Fruit fly (Drosophila melanogaster): ENCODE data around the gene CG31145.

Gene CG31145

dm6 chr3R:23678349-23679193 lies 9.1 kb upstream of the CG31145 start, which contains the start of gene GILT2 (continued):
- TF ChIP-seq chinmo (GFP tag; IDR thresholded peaks at IDR 0.05; ENCODE audit: partially characterized antibody) (0 out of 4 replicates have a peak, but pooled peaks have one; percentile 39), CG1603 (tag; optimal IDR thresholded peaks at IDR 0.05) (no peak), CG13894 (tag; optimal IDR thresholded peaks at IDR 0.05) (peak; percentile 88), grau (tag; optimal IDR thresholded peaks at IDR 0.05) (peak; percentile 92), Bdp1 (GFP tag; optimal IDR thresholded peaks at IDR 0.05) (peak; percentile 49), Spps (tag; optimal IDR thresholded peaks at IDR 0.05) (peak; percentile 84), Dip3 (GFP tag; optimal IDR thresholded peaks at IDR 0.05) (peak; percentile 26), CG7271 (tag; optimal IDR thresholded peaks at IDR 0.05) (peak; percentile 87), CG4730 (GFP tag; IDR thresholded peaks at IDR 0.05) (peak; percentile 88), CG31388 (GFP tag; optimal IDR thresholded peaks at IDR 0.05) (peak; percentile 76), ewg (GFP tag; optimal IDR thresholded peaks at IDR 0.05) (peak; percentile 83), Trl (optimal IDR thresholded peaks at IDR 0.05) (no peak), Trl (GFP tag; optimal IDR thresholded peaks at IDR 0.05) (peak; percentile 13), CG2116 (GFP tag; optimal IDR thresholded peaks at IDR 0.05) (peak; percentile 52), tap (tag; optimal IDR thresholded peaks at IDR 0.05) (peak; percentile 87), da (GFP tag; optimal IDR thresholded peaks at IDR 0.05) (peak; percentile 16), CG1233 (GFP tag; optimal IDR thresholded peaks at IDR 0.05) (peak; percentile 91), CG6272 (GFP tag; IDR thresholded peaks at IDR 0.05) (peak; percentile 91), nom (GFP tag; optimal IDR thresholded peaks at IDR 0.05) (peak; percentile 39), Taf1 (GFP tag; IDR thresholded peaks at IDR 0.05) (peak; percentile 72), Jarid2 (GFP tag; optimal IDR thresholded peaks at IDR 0.05) (peak; percentile 71), CG4360 (GFP tag; IDR thresholded peaks at IDR 0.05) (peak; percentile 60), CG2875 (GFP tag; optimal IDR thresholded peaks at IDR 0.05) (peak; percentile 82), CG18262 (tag; optimal IDR thresholded peaks at IDR 0.05) (peak; percentile 91), CG8359 (GFP tag; optimal IDR thresholded peaks at IDR 0.05; ENCODE audit: borderline replicate concordance) (peak; percentile 81), sc (optimal IDR thresholded peaks at IDR 0.05) (no peak), sc (GFP tag; optimal IDR thresholded peaks at IDR 0.05) (peak; percentile 80), CG14441 (GFP tag; IDR thresholded peaks at IDR 0.05) (peak; percentile 93), Usf (GFP tag; optimal IDR thresholded peaks at IDR 0.05) (peak; percentile 69), her (GFP tag; optimal IDR thresholded peaks at IDR 0.05) (no peak), CG32772 (GFP tag; IDR thresholded peaks at IDR 0.05) (peak; percentile 90), wek (GFP tag; optimal IDR thresholded peaks at IDR 0.05) (no peak), CG12391 (tag; optimal IDR thresholded peaks at IDR 0.05) (peak; percentile 94), CG6765 (GFP tag; optimal IDR thresholded peaks at IDR 0.05) (peak; percentile 88), dmrt99B (tag; optimal IDR thresholded peaks at IDR 0.05) (peak; percentile 96), tin (GFP tag; optimal IDR thresholded peaks at IDR 0.05) (peak; percentile 89), Pdp1 (GFP tag; optimal IDR thresholded peaks at IDR 0.05) (peak; percentile 55), Camta (GFP tag; optimal IDR thresholded peaks at IDR 0.05) (peak; percentile 39), lab (GFP tag; optimal IDR thresholded peaks at IDR 0.05) (peak; percentile 97), CG17612 (GFP tag; IDR thresholded peaks at IDR 0.05) (peak; percentile 73; the same call in 1 of the 2 replicates), fd64A (GFP tag; optimal IDR thresholded peaks at IDR 0.05) (peak; percentile 76), CG6683 (GFP tag; optimal IDR thresholded peaks at IDR 0.05) (peak; percentile 88), oc (tag; optimal IDR thresholded peaks at IDR 0.05) (peak; percentile 91), ab (GFP tag; optimal IDR thresholded peaks at IDR 0.05) (peak; percentile 10), CG17802 (tag; optimal IDR thresholded peaks at IDR 0.05) (peak; percentile 49), mirr (GFP tag; optimal IDR thresholded peaks at IDR 0.05) (peak; percentile 3), az2 (GFP tag; optimal IDR thresholded peaks at IDR 0.05) (peak; percentile 90), Side (GFP tag; optimal IDR thresholded peaks at IDR 0.05) (peak; percentile 14)

All from whole organism, embryonic.